Worm (Caenorhabditis elegans): ENCODE results near the gene B0507.8.

DNA sequence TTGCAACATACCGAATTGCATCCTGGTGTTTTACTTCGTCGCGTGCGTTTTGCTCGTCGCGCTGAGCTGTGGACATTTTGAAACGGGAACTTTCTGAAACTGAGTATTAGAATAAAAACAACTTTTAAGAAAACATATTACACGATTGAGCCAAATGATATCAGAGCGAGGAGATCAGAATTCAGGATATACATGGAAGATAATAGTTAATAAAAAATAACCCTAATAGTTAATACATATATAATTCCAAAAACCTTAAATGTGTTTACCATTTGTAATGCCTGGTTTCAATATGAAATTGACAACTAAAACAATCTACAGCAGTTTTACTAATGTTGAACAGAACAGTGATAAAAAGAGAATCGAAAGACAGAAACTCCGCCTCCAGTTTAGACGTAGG, at the start of gene B0507.8:
- TF ChIP-seq scrt-1 (GFP tag; IDR thresholded peaks at IDR 0.05) (no peak), pes-1 (GFP tag; IDR thresholded peaks at IDR 0.05) (no peak), ama-1 (optimal IDR thresholded peaks at IDR 0.05) (no peak), tbx-11 (GFP tag; IDR thresholded peaks at IDR 0.05) (no peak), flt-1 (GFP tag; IDR thresholded peaks at IDR 0.05) (no peak), hmbx-1 (tag; optimal IDR thresholded peaks at IDR 0.05) (no peak)

Measured in whole organism, early embryonic.